Worm (Caenorhabditis elegans) whole organism, L1 larva: ENCODE data around the gene ZC250.2.

Experiments
- C04F5.9 ChIP-seq: sonication (generic microtip); optimal IDR thresholded peaks from 2 replicates; lab custom pipeline; 2016; ENCODE audit warnings: missing genetic modification characterization, missing compliant biosample characterization
- ama-1 ChIP-seq: fragments of 150-350 bp; optimal IDR thresholded peaks from 2 replicates; lab custom pipeline; 2014
- elt-3 ChIP-seq, 6 experiments: fragments of 150-350 bp in 1 of 6; sonication (generic microtip); optimal IDR thresholded peaks; 2 replicates each; lab custom pipeline; 2017 to 2018; ENCODE audit warnings: missing biosample characterization in 6 of 6, missing genetic modification characterization in 6 of 6, inconsistent platforms in 1 of 6
- ets-5 ChIP-seq: fragments of 200-800 bp; sonication (Bioruptor generic); IDR thresholded peaks from 2 replicates; pipeline ENCODE4 v1.3.6; 2022; ENCODE audit warnings: missing genetic modification characterization, missing compliant biosample characterization
- fkh-10 ChIP-seq: sonication (generic microtip); optimal IDR thresholded peaks from 2 replicates; lab custom pipeline; 2017; ENCODE audit warnings: missing biosample characterization, missing genetic modification reagents, missing genetic modification characterization
- fos-1 ChIP-seq: fragments of 150-350 bp; optimal IDR thresholded peaks from 2 replicates; lab custom pipeline; 2014; ENCODE audit warnings: missing biosample characterization, missing genetic modification characterization
- mep-1 ChIP-seq: fragments of 150-350 bp; optimal IDR thresholded peaks from 2 replicates; lab custom pipeline; 2014; ENCODE audit warnings: missing biosample characterization, missing genetic modification characterization
- nhr-11 ChIP-seq: fragments of 150-350 bp; optimal IDR thresholded peaks from 2 replicates; lab custom pipeline; 2014; ENCODE audit warnings: missing biosample characterization, missing genetic modification characterization
- pqm-1 ChIP-seq: sonication (generic microtip); optimal IDR thresholded peaks from 3 replicates; lab custom pipeline; 2017; ENCODE audit warnings: missing biosample characterization, missing genetic modification characterization
- sup-37 ChIP-seq: fragments of 200-800 bp; sonication (Bioruptor generic); optimal IDR thresholded peaks from 2 replicates; lab custom pipeline; 2018; ENCODE audit warnings: mild to moderate bottlenecking, missing genetic modification characterization, missing compliant biosample characterization
- unc-62 ChIP-seq: fragments of 150-350 bp; optimal IDR thresholded peaks from 2 replicates; lab custom pipeline; 2014; ENCODE audit warnings: missing biosample characterization, missing genetic modification reagents, missing genetic modification characterization

- TF ChIP-seq ama-1 (no peak), ets-5 (GFP tag; lab: Robert Waterston, UW) (no peak), C04F5.9 (tag; lab: Kevin White, UChicago) (no peak), fos-1 (tag; lab: Kevin White, UChicago) (no peak), mep-1 (tag; lab: Kevin White, UChicago) (no peak), unc-62 (GFP tag; lab: Kevin White, UChicago) (no peak), elt-3 (tag; optimal IDR thresholded peaks at IDR 0.05; lab: Kevin White, UChicago) (no peak), fkh-10 (GFP tag; lab: Kevin White, UChicago) (no peak), pqm-1 (tag; lab: Kevin White, UChicago) (no peak), sup-37 (GFP tag; lab: Kevin White, UChicago) (no peak), nhr-11 (no peak)
These were observed 32.0 kb upstream of the ZC250.2 start, which contains the start of gene C53A3.1 for ce11 chrV:5760132-5760531.
